Worm (Caenorhabditis elegans): ENCODE data around the gene nhr-10.
A peak's percentile ranks its signal among the peaks of the same experiment; 100 is the strongest.

Gene nhr-10

ce11 chrIII:7162065-7162762 is 47.0 kb upstream of the nhr-10 start, which contains the start of the genes syf-2 and K04G7.1 (continued):
- no peak for TF ChIP-seq nhr-12 (tag; optimal IDR thresholded peaks at IDR 0.05)
- TF ChIP-seq zip-4 (GFP tag; optimal IDR thresholded peaks at IDR 0.05) = peak; percentile 60
- peak; percentile 80 for TF ChIP-seq grh-1 (GFP tag; IDR thresholded peaks at IDR 0.05)
- peak; percentile 82 for TF ChIP-seq snpc-4 (tag; optimal IDR thresholded peaks at IDR 0.05)
- no peak for TF ChIP-seq sox-4 (tag; optimal IDR thresholded peaks at IDR 0.05)
- no peak for TF ChIP-seq hlh-4 (tag; optimal IDR thresholded peaks at IDR 0.05)
- no peak for TF ChIP-seq nhr-28 (tag; optimal IDR thresholded peaks at IDR 0.05)
- TF ChIP-seq ceh-88 (GFP tag; IDR thresholded peaks at IDR 0.05) = peak; percentile 72; the same call in 1 of the 2 replicates
- peak; percentile 70 for TF ChIP-seq nhr-11 (tag; optimal IDR thresholded peaks at IDR 0.05)
- TF ChIP-seq C16A3.4 (tag; optimal IDR thresholded peaks at IDR 0.05) = peak; percentile 93
- peak; percentile 90 for TF ChIP-seq nhr-19 (GFP tag; conservative IDR thresholded peaks at IDR 0.05)
- peak; percentile 62 for TF ChIP-seq lir-3 (tag; optimal IDR thresholded peaks at IDR 0.05; ENCODE audit: poor library complexity)
- peak; percentile 95 for TF ChIP-seq lin-14 (GFP tag; optimal IDR thresholded peaks at IDR 0.05)
- TF ChIP-seq snu-23 (GFP tag; optimal IDR thresholded peaks at IDR 0.05) = peak; percentile 92
- TF ChIP-seq nhr-20 (tag; optimal IDR thresholded peaks at IDR 0.05) = peak; percentile 90
- peak; percentile 64 for TF ChIP-seq C04F5.9 (tag; optimal IDR thresholded peaks at IDR 0.05)
- TF ChIP-seq lin-35 (GFP tag; optimal IDR thresholded peaks at IDR 0.05) = peak; percentile 93 to 96
- peak; percentile 80 for TF ChIP-seq dsc-1 (tag; optimal IDR thresholded peaks at IDR 0.05)
- peak; percentile 95 for TF ChIP-seq fkh-8 (tag; optimal IDR thresholded peaks at IDR 0.05)
- no peak for TF ChIP-seq nhr-76 (tag; optimal IDR thresholded peaks at IDR 0.05)
- peak in 1 of 2 experiments; percentile 84 for TF ChIP-seq mdl-1 (tag; optimal IDR thresholded peaks at IDR 0.05)
- TF ChIP-seq ces-1 (GFP tag; optimal IDR thresholded peaks at IDR 0.05) = no peak
- no peak for TF ChIP-seq alr-1 (tag; optimal IDR thresholded peaks at IDR 0.05; ENCODE audit: borderline replicate concordance)
- peak; percentile 46 for TF ChIP-seq ceh-8 (GFP tag; optimal IDR thresholded peaks at IDR 0.05)
- peak; percentile 34 for TF ChIP-seq fos-1 (tag; optimal IDR thresholded peaks at IDR 0.05)
- peak; percentile 95 for TF ChIP-seq nhr-71 (tag; optimal IDR thresholded peaks at IDR 0.05)
- TF ChIP-seq Y116A8C.19 (tag; optimal IDR thresholded peaks at IDR 0.05; ENCODE audit: borderline replicate concordance) = no peak
- no peak for TF ChIP-seq ceh-90 (tag; optimal IDR thresholded peaks at IDR 0.05)
- no peak for TF ChIP-seq unc-98 (GFP tag; IDR thresholded peaks at IDR 0.05)
- peak; percentile 45 for TF ChIP-seq elt-2 (tag; optimal IDR thresholded peaks at IDR 0.05)
- TF ChIP-seq swsn-7 (tag; optimal IDR thresholded peaks at IDR 0.05) = peak; percentile 87
- TF ChIP-seq ztf-4 (tag; optimal IDR thresholded peaks at IDR 0.05) = peak; percentile 77
- TF ChIP-seq isw-1 (GFP tag; IDR thresholded peaks at IDR 0.05) = peak; percentile 90
- TF ChIP-seq elt-3 (tag; optimal IDR thresholded peaks at IDR 0.05) = peak in 3 of 6 experiments; percentile 58 to 89 (median 59)
- TF ChIP-seq vab-15 (tag; optimal IDR thresholded peaks at IDR 0.05) = no peak
- peak; percentile 80 for TF ChIP-seq nhr-90 (tag; optimal IDR thresholded peaks at IDR 0.05; ENCODE audit: poor library complexity)
- no peak for TF ChIP-seq sptf-1 (tag; optimal IDR thresholded peaks at IDR 0.05)
- TF ChIP-seq sup-37 (GFP tag; optimal IDR thresholded peaks at IDR 0.05) = no peak
- peak; percentile 62 for TF ChIP-seq mef-2 (tag; optimal IDR thresholded peaks at IDR 0.05)
- TF ChIP-seq skn-1 (tag; optimal IDR thresholded peaks at IDR 0.05) = peak; percentile 93
- peak; percentile 88 to 93 for TF ChIP-seq efl-1 (optimal IDR thresholded peaks at IDR 0.05)
- peak; percentile 89 to 99 for TF ChIP-seq efl-1 (GFP tag; optimal IDR thresholded peaks at IDR 0.05 in 1 of 2)
- TF ChIP-seq mep-1 (tag; optimal IDR thresholded peaks at IDR 0.05) = peak; percentile 86
- TF ChIP-seq C34B4.2 (tag; optimal IDR thresholded peaks at IDR 0.05) = no peak
- peak; percentile 99 for TF ChIP-seq lin-15B (tag; optimal IDR thresholded peaks at IDR 0.05)
- peak; percentile 61; the same call in 1 of the 2 replicates for TF ChIP-seq mab-9 (GFP tag; IDR thresholded peaks at IDR 0.05)
- TF ChIP-seq irx-1 (tag; optimal IDR thresholded peaks at IDR 0.05) = peak; percentile 70
- TF ChIP-seq efl-3 (GFP tag; optimal IDR thresholded peaks at IDR 0.05) = no peak
- no peak for TF ChIP-seq tlp-1 (tag; optimal IDR thresholded peaks at IDR 0.05)
- TF ChIP-seq lin-13 (GFP tag; optimal IDR thresholded peaks at IDR 0.05) = peak; percentile 100
- TF ChIP-seq unc-86 (tag; optimal IDR thresholded peaks at IDR 0.05) = peak; percentile 85
- TF ChIP-seq hlh-17 (GFP tag; optimal IDR thresholded peaks at IDR 0.05; ENCODE audit: borderline replicate concordance) = no peak
